Worm (Caenorhabditis elegans): Measurements from ENCODE around the gene oac-41.

DNA sequence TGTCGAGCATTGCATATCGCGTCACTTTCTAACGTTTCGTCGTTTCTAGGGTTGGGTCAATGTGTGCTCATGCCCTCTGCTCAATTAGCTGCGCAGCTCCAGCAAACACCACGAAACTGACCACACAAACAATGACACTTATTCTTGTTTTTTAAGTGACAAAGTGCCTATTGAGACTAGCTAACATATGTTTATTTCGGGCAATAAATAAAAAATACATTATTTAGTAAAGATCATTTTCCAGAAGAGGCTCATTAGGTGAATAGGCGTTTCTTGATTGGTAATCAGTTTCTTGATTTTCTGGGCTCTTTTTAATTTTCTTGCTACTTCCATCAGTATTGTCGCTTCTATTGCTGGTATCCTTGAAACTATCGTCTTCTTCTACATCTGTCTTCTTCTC, 47.7 kb upstream of the oac-41 start, which contains the start of gene T27E4.5:
- no peak for TF ChIP-seq lin-13 (GFP tag; optimal IDR thresholded peaks at IDR 0.05)
- no peak for TF ChIP-seq unc-62 (GFP tag; optimal IDR thresholded peaks at IDR 0.05)
- TF ChIP-seq elt-3 (tag; optimal IDR thresholded peaks at IDR 0.05), result no peak
- TF ChIP-seq snpc-4 (tag; optimal IDR thresholded peaks at IDR 0.05), result no peak
- no peak for TF ChIP-seq nhr-11 (tag; optimal IDR thresholded peaks at IDR 0.05)
- no peak for TF ChIP-seq F13H6.1 (tag; optimal IDR thresholded peaks at IDR 0.05)
- no peak for TF ChIP-seq ama-1 (optimal IDR thresholded peaks at IDR 0.05)
- no peak for TF ChIP-seq ZK546.5 (tag; optimal IDR thresholded peaks at IDR 0.05)
- TF ChIP-seq zag-1 (tag; optimal IDR thresholded peaks at IDR 0.05), result no peak
- TF ChIP-seq ztf-4 (tag; optimal IDR thresholded peaks at IDR 0.05), result no peak
- no peak for TF ChIP-seq mdl-1 (tag; optimal IDR thresholded peaks at IDR 0.05)
- no peak for TF ChIP-seq nhr-77 (tag; optimal IDR thresholded peaks at IDR 0.05)
